Worm (Caenorhabditis elegans) whole organism, L4 larva: ENCODE results near the gene athp-1.

Experiments
- F49E8.2 ChIP-seq: sonication (generic microtip); optimal IDR thresholded peaks from 2 replicates; lab custom pipeline; 2016; ENCODE audit warnings: missing compliant biosample characterization, mild to moderate bottlenecking, missing genetic modification characterization, borderline replicate concordance
- Y105C5A.15 ChIP-seq: fragments of 200-800 bp; sonication (Bioruptor generic); IDR thresholded peaks from 2 replicates; pipeline ENCODE4 v1.3.6; 2022; ENCODE audit warnings: missing genetic modification characterization, missing compliant biosample characterization
- aha-1 ChIP-seq: fragments of 150-350 bp; peaks from one replicate; lab custom pipeline; 2014; ENCODE audit warnings: missing biosample characterization, missing genetic modification characterization
- ama-1 ChIP-seq: fragments of 150-350 bp; optimal IDR thresholded peaks from 2 replicates; lab custom pipeline; 2014; ENCODE audit warnings: inconsistent platforms, mixed read lengths
- ctbp-1 ChIP-seq: fragments of 200-800 bp; sonication (Bioruptor generic); IDR thresholded peaks from 2 replicates; pipeline ENCODE4 v1.3.6; 2022; ENCODE audit warnings: missing genetic modification reagents, missing genetic modification characterization, missing compliant biosample characterization
- dmd-6 ChIP-seq: fragments of 200-800 bp; sonication (Bioruptor generic); IDR thresholded peaks from 2 replicates; pipeline ENCODE4 v1.3.6; 2022; ENCODE audit warnings: missing genetic modification reagents, missing genetic modification characterization, missing compliant biosample characterization
- dpl-1 ChIP-seq: fragments of 150-350 bp; optimal IDR thresholded peaks from 2 replicates; lab custom pipeline; 2014; ENCODE audit warnings: missing biosample characterization, missing genetic modification reagents, missing genetic modification characterization
- egl-43 ChIP-seq: fragments of 200-800 bp; sonication (Bioruptor generic); IDR thresholded peaks from 2 replicates; pipeline ENCODE4 v1.3.6; 2022; ENCODE audit warnings: missing genetic modification reagents, missing genetic modification characterization, missing compliant biosample characterization
- fkh-10 ChIP-seq: fragments of 150-350 bp; optimal IDR thresholded peaks from 2 replicates; lab custom pipeline; 2014; ENCODE audit warnings: missing biosample characterization, missing genetic modification reagents, missing genetic modification characterization
- fos-1 ChIP-seq: fragments of 150-350 bp; optimal IDR thresholded peaks from 2 replicates; lab custom pipeline; 2014; ENCODE audit warnings: missing biosample characterization, missing genetic modification characterization
- hif-1 ChIP-seq, 2 experiments: sonication (generic microtip); optimal IDR thresholded peaks; 2 replicates each; lab custom pipeline; 2016 to 2017; ENCODE audit warnings: missing compliant biosample characterization in 2 of 2, missing genetic modification characterization in 2 of 2, missing genetic modification reagents in 2 of 2, missing genotype in 2 of 2, mild to moderate bottlenecking in 1 of 2
- hlh-11 ChIP-seq: fragments of 200-800 bp; sonication (Bioruptor generic); optimal IDR thresholded peaks from 2 replicates; lab custom pipeline; 2018; ENCODE audit warnings: mild to moderate bottlenecking, missing genetic modification characterization, missing compliant biosample characterization
- hlh-30 ChIP-seq: sonication (generic microtip); optimal IDR thresholded peaks from 2 replicates; lab custom pipeline; 2017; ENCODE audit warnings: antibody characterized with exemption, mild to moderate bottlenecking, missing genetic modification characterization, missing compliant biosample characterization; ENCODE audit not compliant: insufficient read depth
- hmg-1.1 ChIP-seq: fragments of 200-800 bp; sonication (Bioruptor generic); IDR thresholded peaks from 2 replicates; pipeline ENCODE4 v1.3.6; 2022; ENCODE audit warnings: missing genetic modification reagents, missing genetic modification characterization, missing compliant biosample characterization
- lin-29 ChIP-seq: fragments of 200-800 bp; sonication (Bioruptor generic); IDR thresholded peaks from 2 replicates; pipeline ENCODE4 v1.3.6; 2022; ENCODE audit warnings: missing genetic modification reagents, missing genetic modification characterization, missing compliant biosample characterization
- lin-38 ChIP-seq: fragments of 200-800 bp; sonication (Bioruptor generic); IDR thresholded peaks from 2 replicates; pipeline ENCODE4 v1.3.6; 2022; ENCODE audit warnings: missing genetic modification reagents, missing genetic modification characterization, missing compliant biosample characterization
- lsy-2 ChIP-seq, 2 experiments: fragments of 150-350 bp in 1 of 2; sonication (generic microtip) in 1 of 2; optimal IDR thresholded peaks; 2 replicates each; lab custom pipeline; 2014 to 2017; ENCODE audit warnings: missing biosample characterization in 2 of 2, missing genetic modification characterization in 2 of 2
- mdl-1 ChIP-seq, 2 experiments: fragments of 150-350 bp in 1 of 2; sonication (generic microtip) in 1 of 2; optimal IDR thresholded peaks; 2 replicates each; lab custom pipeline; 2014 to 2017; ENCODE audit warnings: missing biosample characterization in 2 of 2, missing genetic modification characterization in 2 of 2
- mdt-29 ChIP-seq: fragments of 200-800 bp; sonication (Bioruptor generic); IDR thresholded peaks from 2 replicates; pipeline ENCODE4 v1.3.6; 2022; ENCODE audit warnings: missing genetic modification reagents, missing genetic modification characterization, missing compliant biosample characterization
- mep-1 ChIP-seq: fragments of 150-350 bp; sonication (generic microtip); optimal IDR thresholded peaks from 3 replicates; lab custom pipeline; 2014; ENCODE audit warnings: missing biosample characterization, missing genetic modification characterization
- mes-2 ChIP-seq: sonication (generic microtip); optimal IDR thresholded peaks from 2 replicates; lab custom pipeline; 2016; ENCODE audit warnings: missing genotype, mild to moderate bottlenecking, missing genetic modification characterization, missing compliant biosample characterization; ENCODE audit not compliant: poor library complexity, severe bottlenecking
- mxl-3 ChIP-seq: fragments of 200-800 bp; sonication (Bioruptor generic); optimal IDR thresholded peaks from 2 replicates; lab custom pipeline; 2018; ENCODE audit warnings: mild to moderate bottlenecking, missing genetic modification characterization, missing compliant biosample characterization
- nhr-10 ChIP-seq: fragments of 150-350 bp; optimal IDR thresholded peaks from 2 replicates; lab custom pipeline; 2014; ENCODE audit warnings: missing biosample characterization, missing genetic modification characterization
- nhr-237 ChIP-seq: sonication (generic microtip); optimal IDR thresholded peaks from 2 replicates; lab custom pipeline; 2017; ENCODE audit warnings: missing biosample characterization, missing genetic modification characterization
- nhr-77 ChIP-seq: fragments of 150-350 bp; optimal IDR thresholded peaks from 2 replicates; lab custom pipeline; 2014; ENCODE audit warnings: missing biosample characterization, missing genetic modification characterization
- rbr-2 ChIP-seq: sonication (generic microtip); optimal IDR thresholded peaks from 2 replicates; lab custom pipeline; 2016; ENCODE audit warnings: missing genotype, missing genetic modification characterization, missing compliant biosample characterization
- set-16 ChIP-seq: fragments of 200-800 bp; sonication (Bioruptor generic); IDR thresholded peaks from 2 replicates; pipeline ENCODE4 v1.3.6; 2022; ENCODE audit warnings: missing genetic modification reagents, missing genetic modification characterization, missing compliant biosample characterization
- unc-130 ChIP-seq: sonication (generic microtip); optimal IDR thresholded peaks from 2 replicates; lab custom pipeline; 2016; ENCODE audit warnings: missing genetic modification reagents, missing genetic modification characterization, missing compliant biosample characterization
- unc-62 ChIP-seq, 3 experiments: fragments of 150-350 bp in 1 of 3; sonication (generic microtip); optimal IDR thresholded peaks in 2 of 3; peaks in 1 of 3; 1 replicate in 1 of 3; 2 replicates in 2 of 3; lab custom pipeline; 2014 to 2017; ENCODE audit warnings: missing biosample characterization in 3 of 3, missing genetic modification characterization in 3 of 3, missing genetic modification reagents in 3 of 3, missing genotype in 1 of 3
- zip-11 ChIP-seq: fragments of 200-800 bp; sonication (Bioruptor generic); IDR thresholded peaks from 2 replicates; pipeline ENCODE4 v1.3.6; 2022; ENCODE audit warnings: missing genetic modification characterization, missing compliant biosample characterization

Gene athp-1

ce11 chrIII:10904320-10904961, 22.9 kb downstream of the athp-1 start:
- TF ChIP-seq unc-130: no peak
- TF ChIP-seq nhr-10 (tag; lab: Kevin White, UChicago): no peak
- no peak for TF ChIP-seq mes-2
- no peak for TF ChIP-seq hif-1 (tag; optimal IDR thresholded peaks at IDR 0.05; lab: Kevin White, UChicago)
- TF ChIP-seq fkh-10: no peak
- peak; percentile 68 for TF ChIP-seq aha-1 (tag; lab: Kevin White, UChicago)
- peak; percentile 38 for TF ChIP-seq mep-1
- TF ChIP-seq, all 104 proteins: peak for 2

ce11 chrIII:10905112-10905511, 23.5 kb downstream of the athp-1 start:
- TF ChIP-seq dpl-1 (GFP tag; lab: Kevin White, UChicago): peak; percentile 18
- peak; percentile 32 for TF ChIP-seq lin-38 (GFP tag; lab: Robert Waterston, UW)
- TF ChIP-seq mdl-1 (tag; optimal IDR thresholded peaks at IDR 0.05; lab: Kevin White, UChicago): peak in 1 of 2 experiments; percentile 1
- no peak for TF ChIP-seq nhr-77 (tag; lab: Kevin White, UChicago)
- TF ChIP-seq mdt-29 (GFP tag; lab: Robert Waterston, UW): no peak
- TF ChIP-seq hlh-30 (tag; lab: Kevin White, UChicago): peak; percentile 40
- peak; percentile 42 for TF ChIP-seq hmg-1.1 (GFP tag; lab: Robert Waterston, UW)
- TF ChIP-seq set-16 (GFP tag; lab: Robert Waterston, UW): peak; percentile 33; the same call in 1 of the 2 replicates
- TF ChIP-seq mep-1: peak; percentile 50
- TF ChIP-seq aha-1 (tag; lab: Kevin White, UChicago): peak; percentile 100
- TF ChIP-seq hlh-11 (tag; lab: Kevin White, UChicago): peak; percentile 18
- no peak for TF ChIP-seq zip-11 (GFP tag; lab: Robert Waterston, UW)
- peak in 1 of 2 experiments; percentile 48 for TF ChIP-seq lsy-2 (tag; optimal IDR thresholded peaks at IDR 0.05; lab: Kevin White, UChicago)
- peak in 1 of 2 experiments; percentile 30 for TF ChIP-seq unc-62 (GFP tag; optimal IDR thresholded peaks at IDR 0.05 in 1 of 2; lab: Kevin White, UChicago)
- TF ChIP-seq unc-62 (tag; optimal IDR thresholded peaks at IDR 0.05; lab: Kevin White, UChicago): no peak
- no peak for TF ChIP-seq lin-29 (GFP tag; lab: Robert Waterston, UW)
- peak; percentile 13 for TF ChIP-seq rbr-2 (tag; lab: Kevin White, UChicago)
- TF ChIP-seq egl-43: 0 out of 2 replicates have a peak, but pooled peaks have one; percentile 43
- TF ChIP-seq ctbp-1: 0 out of 2 replicates have a peak, but pooled peaks have one; percentile 30

- TF ChIP-seq aha-1 (tag; lab: Kevin White, UChicago) (peak; percentile 92), rbr-2 (tag; lab: Kevin White, UChicago) (peak; percentile 5), hif-1 (tag; optimal IDR thresholded peaks at IDR 0.05; lab: Kevin White, UChicago) (no peak), dmd-6 (GFP tag; lab: Robert Waterston, UW) (0 out of 2 replicates have a peak, but pooled peaks have one; percentile 8), fos-1 (tag; lab: Kevin White, UChicago) (no peak), F49E8.2 (tag; lab: Kevin White, UChicago) (no peak), ama-1 (no peak), lsy-2 (tag; optimal IDR thresholded peaks at IDR 0.05; lab: Kevin White, UChicago) (no peak)
- TF ChIP-seq, all 104 proteins: peak for 3
Measured at ce11 chrIII:10906325-10906724, 24.8 kb downstream of the athp-1 start.

DNA sequence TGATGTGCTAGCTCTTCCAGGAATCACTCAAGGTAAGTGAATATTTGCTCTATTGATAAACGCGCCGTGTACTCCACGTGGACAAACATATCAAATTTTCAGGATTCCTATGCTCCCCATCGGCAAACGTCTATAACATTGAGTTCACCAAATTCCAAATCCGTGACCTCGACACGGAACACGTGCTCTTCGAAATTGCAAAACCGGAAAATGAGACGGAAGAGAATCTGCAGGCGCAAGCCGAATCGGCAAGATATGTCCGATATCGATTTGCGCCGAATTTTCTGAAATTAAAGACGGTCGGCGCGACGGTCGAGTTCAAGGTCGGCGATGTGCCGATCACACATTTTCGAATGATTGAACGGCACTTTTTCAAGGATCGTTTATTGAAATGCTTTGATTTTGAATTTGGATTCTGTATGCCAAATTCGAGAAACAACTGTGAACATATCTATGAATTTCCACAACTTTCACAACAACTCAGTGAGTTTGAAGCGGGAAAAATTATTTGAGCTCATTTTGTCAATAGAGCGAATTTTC, 26.2 kb downstream of the athp-1 start:
- peak; percentile 98 for TF ChIP-seq aha-1 (tag; lab: Kevin White, UChicago)
- peak; percentile 51 for TF ChIP-seq mep-1
- no peak for TF ChIP-seq Y105C5A.15 (GFP tag; lab: Robert Waterston, UW)
- TF ChIP-seq, all 104 proteins: peak for 2

DNA sequence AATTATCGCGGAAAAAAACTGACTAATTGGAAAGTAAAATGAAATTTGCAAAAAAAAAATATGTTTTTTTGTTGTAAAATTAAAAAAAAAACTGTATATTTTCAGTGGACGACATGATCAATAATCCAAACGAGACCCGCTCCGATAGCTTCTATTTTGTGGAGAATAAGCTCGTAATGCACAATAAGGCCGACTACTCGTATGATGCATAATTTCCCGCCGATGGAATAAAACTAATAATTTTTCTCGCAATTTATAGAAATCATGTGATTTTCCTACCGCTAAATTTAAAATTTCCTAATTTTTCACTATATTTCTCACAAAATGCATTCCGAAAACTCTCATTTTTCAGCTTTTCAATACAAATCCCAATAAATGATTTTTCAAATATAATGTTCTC, 27.0 kb downstream of the athp-1 start:
- peak; percentile 55 for TF ChIP-seq mep-1
- TF ChIP-seq nhr-237 (tag; lab: Kevin White, UChicago): no peak
- no peak for TF ChIP-seq mxl-3 (GFP tag; lab: Kevin White, UChicago)
- no peak for TF ChIP-seq aha-1 (tag; lab: Kevin White, UChicago)
- TF ChIP-seq, all 104 proteins: peak for 1
